Fruit fly (Drosophila melanogaster) whole organism, prepupa: ENCODE results near the gene Sema5c.

Source experiments
- CG10631 ChIP-seq: fragments of 200-800 bp; sonication (Bioruptor generic); optimal IDR thresholded peaks from 2 replicates; lab custom pipeline; 2016; ENCODE audit warnings: missing biosample characterization, missing genetic modification characterization
- CG10669 ChIP-seq: fragments of 200-800 bp; sonication (Bioruptor generic); optimal IDR thresholded peaks from 3 replicates; lab custom pipeline; 2018; ENCODE audit warnings: missing biosample characterization, mild to moderate bottlenecking, missing genetic modification characterization, moderate library complexity
- CG11294 ChIP-seq: fragments of 200-800 bp; sonication (Bioruptor generic); IDR thresholded peaks from 2 replicates; pipeline ENCODE4 v1.3.6; 2022; ENCODE audit warnings: missing biosample characterization, missing genetic modification characterization
- CG11762 ChIP-seq: fragments of 200-800 bp; sonication (Bioruptor generic); optimal IDR thresholded peaks from 3 replicates; lab custom pipeline; 2016; ENCODE audit warnings: missing biosample characterization, missing genetic modification characterization; ENCODE audit not compliant: insufficient read depth
- CG11902 ChIP-seq: fragments of 200-800 bp; sonication (Bioruptor generic); optimal IDR thresholded peaks from 3 replicates; lab custom pipeline; 2016; ENCODE audit warnings: missing biosample characterization, missing genetic modification characterization
- CG1621 ChIP-seq: fragments of 200-800 bp; sonication (Bioruptor generic); optimal IDR thresholded peaks from 3 replicates; lab custom pipeline; 2018; ENCODE audit warnings: missing biosample characterization, mild to moderate bottlenecking, missing genetic modification characterization
- CG16779 ChIP-seq: fragments of 200-800 bp; sonication (Bioruptor generic); optimal IDR thresholded peaks from 3 replicates; lab custom pipeline; 2017; ENCODE audit warnings: missing biosample characterization, mild to moderate bottlenecking, missing genetic modification characterization
- CG3032 ChIP-seq: fragments of 200-800 bp; optimal IDR thresholded peaks from 2 replicates; lab custom pipeline; 2019; ENCODE audit warnings: missing biosample characterization, mild to moderate bottlenecking, missing genetic modification characterization, moderate library complexity
- CG31627 ChIP-seq: fragments of 200-800 bp; sonication (Bioruptor generic); optimal IDR thresholded peaks from 3 replicates; lab custom pipeline; 2016; ENCODE audit warnings: missing biosample characterization, missing genetic modification characterization
- CG34406 ChIP-seq: fragments of 200-800 bp; sonication (Bioruptor generic); optimal IDR thresholded peaks from 3 replicates; lab custom pipeline; 2016; ENCODE audit warnings: missing biosample characterization, missing genetic modification characterization
- CG6163 ChIP-seq: fragments of 200-800 bp; sonication (Bioruptor generic); IDR thresholded peaks from 3 replicates; pipeline ENCODE4 v1.3.6; 2022; ENCODE audit warnings: missing biosample characterization, missing genetic modification characterization
- CG6276 ChIP-seq: fragments of 200-800 bp; sonication (Bioruptor generic); optimal IDR thresholded peaks from 2 replicates; lab custom pipeline; 2017; ENCODE audit warnings: missing biosample characterization, mild to moderate bottlenecking, missing genetic modification characterization
- CG6792 ChIP-seq: fragments of 200-800 bp; sonication (Bioruptor generic); optimal IDR thresholded peaks from 3 replicates; lab custom pipeline; 2016; ENCODE audit warnings: missing biosample characterization, missing genetic modification characterization
- CG6808 ChIP-seq: fragments of 200-800 bp; sonication (Bioruptor generic); optimal IDR thresholded peaks from 3 replicates; lab custom pipeline; 2017; ENCODE audit warnings: missing biosample characterization, missing genetic modification characterization, mild to moderate bottlenecking, moderate library complexity, missing genetic modification reagents
- CG6854 ChIP-seq: fragments of 200-800 bp; sonication (Bioruptor generic); optimal IDR thresholded peaks from 2 replicates; lab custom pipeline; 2017; ENCODE audit warnings: missing biosample characterization, mild to moderate bottlenecking, missing genetic modification characterization
- CG7368 ChIP-seq: fragments of 200-800 bp; sonication (Bioruptor generic); optimal IDR thresholded peaks from 3 replicates; lab custom pipeline; 2016; ENCODE audit warnings: missing biosample characterization, missing genetic modification characterization
- CG8319 ChIP-seq: fragments of 200-800 bp; sonication (Bioruptor generic); optimal IDR thresholded peaks from 3 replicates; lab custom pipeline; 2016; ENCODE audit warnings: missing biosample characterization, missing genetic modification characterization
- CG8632 ChIP-seq: fragments of 200-800 bp; sonication (Bioruptor generic); optimal IDR thresholded peaks from 3 replicates; lab custom pipeline; 2016; ENCODE audit warnings: missing biosample characterization, missing genetic modification characterization
- CG9139 ChIP-seq: fragments of 200-800 bp; sonication (Bioruptor generic); optimal IDR thresholded peaks from 3 replicates; lab custom pipeline; 2017; ENCODE audit warnings: missing biosample characterization, mild to moderate bottlenecking, missing genetic modification characterization
- Eip75B ChIP-seq: fragments of 200-800 bp; sonication (Bioruptor generic); optimal IDR thresholded peaks from 3 replicates; lab custom pipeline; 2016; ENCODE audit warnings: missing biosample characterization, missing genetic modification characterization
- Eip78C ChIP-seq: fragments of 200-800 bp; sonication (Bioruptor generic); peaks from one replicate; lab custom pipeline; 2016; ENCODE audit warnings: missing biosample characterization, missing genetic modification characterization
- Eip93F ChIP-seq: fragments of 200-800 bp; sonication (Bioruptor generic); optimal IDR thresholded peaks from 2 replicates; lab custom pipeline; 2016; ENCODE audit warnings: missing biosample characterization, mild to moderate bottlenecking, missing genetic modification characterization
- Ets96B ChIP-seq: fragments of 200-800 bp; optimal IDR thresholded peaks from 2 replicates; lab custom pipeline; 2019; ENCODE audit warnings: missing biosample characterization, mild to moderate bottlenecking, missing genetic modification characterization, moderate library complexity
- Gug ChIP-seq: fragments of 200-800 bp; sonication (Bioruptor generic); IDR thresholded peaks from 2 replicates; pipeline ENCODE4 v1.3.6; 2022; ENCODE audit warnings: missing biosample characterization, missing genetic modification characterization
- Hr39 ChIP-seq: fragments of 200-800 bp; sonication (Bioruptor generic); optimal IDR thresholded peaks from 2 replicates; lab custom pipeline; 2016; ENCODE audit warnings: missing biosample characterization, missing genetic modification characterization
- Hr4 ChIP-seq: fragments of 200-800 bp; sonication (Bioruptor generic); optimal IDR thresholded peaks from 3 replicates; lab custom pipeline; 2016; ENCODE audit warnings: missing biosample characterization, missing genetic modification characterization
- Lpt ChIP-seq: fragments of 200-800 bp; sonication (Bioruptor generic); optimal IDR thresholded peaks from 3 replicates; lab custom pipeline; 2016; ENCODE audit warnings: missing biosample characterization, missing genetic modification characterization
- Met ChIP-seq: fragments of 200-800 bp; sonication (Bioruptor generic); optimal IDR thresholded peaks from 3 replicates; lab custom pipeline; 2016; ENCODE audit warnings: missing biosample characterization, missing genetic modification characterization
- Smox ChIP-seq: fragments of 200-800 bp; sonication (Bioruptor generic); optimal IDR thresholded peaks from 3 replicates; lab custom pipeline; 2016; ENCODE audit warnings: missing biosample characterization, missing genetic modification characterization
- Sox14 ChIP-seq: fragments of 200-800 bp; sonication (Bioruptor generic); optimal IDR thresholded peaks from 3 replicates; lab custom pipeline; 2016; ENCODE audit warnings: missing biosample characterization, missing genetic modification characterization
- Sox15 ChIP-seq: fragments of 200-800 bp; sonication (Bioruptor generic); optimal IDR thresholded peaks from 3 replicates; lab custom pipeline; 2016; ENCODE audit warnings: missing biosample characterization, missing genetic modification characterization
- dac ChIP-seq: fragments of 200-800 bp; sonication (Bioruptor generic); optimal IDR thresholded peaks from 2 replicates; lab custom pipeline; 2017; ENCODE audit warnings: missing biosample characterization, mild to moderate bottlenecking, missing genetic modification characterization
- eg ChIP-seq: fragments of 200-800 bp; sonication (Bioruptor generic); IDR thresholded peaks from 3 replicates; pipeline ENCODE4 v1.3.6; 2022; ENCODE audit warnings: missing biosample characterization, missing genetic modification characterization
- fd59A ChIP-seq: fragments of 200-800 bp; sonication (Bioruptor generic); optimal IDR thresholded peaks from 2 replicates; lab custom pipeline; 2017; ENCODE audit warnings: missing biosample characterization, mild to moderate bottlenecking, missing genetic modification characterization, missing genetic modification reagents
- fd85E ChIP-seq: fragments of 200-800 bp; sonication (Bioruptor generic); optimal IDR thresholded peaks from 3 replicates; lab custom pipeline; 2016; ENCODE audit warnings: missing biosample characterization, missing genetic modification characterization
- fkh ChIP-seq: fragments of 200-800 bp; sonication (Bioruptor generic); optimal IDR thresholded peaks from 3 replicates; lab custom pipeline; 2017; ENCODE audit warnings: missing biosample characterization, mild to moderate bottlenecking, missing genetic modification characterization, moderate library complexity
- pdm3 ChIP-seq: fragments of 200-800 bp; sonication (Bioruptor generic); optimal IDR thresholded peaks from 3 replicates; lab custom pipeline; 2016; ENCODE audit warnings: missing biosample characterization, missing genetic modification characterization
- salr ChIP-seq, 2 experiments: fragments of 200-800 bp; sonication (Bioruptor generic); optimal IDR thresholded peaks; 3 replicates each; lab custom pipeline; 2016 to 2018; ENCODE audit warnings: missing biosample characterization in 2 of 2, missing genetic modification characterization in 2 of 2, mild to moderate bottlenecking in 1 of 2
- spab ChIP-seq: fragments of 200-800 bp; sonication (Bioruptor generic); optimal IDR thresholded peaks from 2 replicates; lab custom pipeline; 2017; ENCODE audit warnings: missing biosample characterization, mild to moderate bottlenecking, missing genetic modification characterization, missing genetic modification reagents
- ss ChIP-seq, 2 experiments: fragments of 200-800 bp; sonication (Bioruptor generic); optimal IDR thresholded peaks; 2 replicates in 1 of 2; 3 replicates in 1 of 2; lab custom pipeline; 2017 to 2018; ENCODE audit warnings: mild to moderate bottlenecking in 2 of 2, missing biosample characterization in 2 of 2, missing genetic modification characterization in 2 of 2, moderate library complexity in 1 of 2
- svp ChIP-seq: fragments of 200-800 bp; sonication (Bioruptor generic); peaks from one replicate; lab custom pipeline; 2016; ENCODE audit warnings: missing biosample characterization, missing genetic modification characterization
- topi ChIP-seq: fragments of 200-800 bp; sonication (Bioruptor generic); optimal IDR thresholded peaks from 3 replicates; lab custom pipeline; 2016; ENCODE audit warnings: missing biosample characterization, missing genetic modification characterization

Sema5c gene

DNA sequence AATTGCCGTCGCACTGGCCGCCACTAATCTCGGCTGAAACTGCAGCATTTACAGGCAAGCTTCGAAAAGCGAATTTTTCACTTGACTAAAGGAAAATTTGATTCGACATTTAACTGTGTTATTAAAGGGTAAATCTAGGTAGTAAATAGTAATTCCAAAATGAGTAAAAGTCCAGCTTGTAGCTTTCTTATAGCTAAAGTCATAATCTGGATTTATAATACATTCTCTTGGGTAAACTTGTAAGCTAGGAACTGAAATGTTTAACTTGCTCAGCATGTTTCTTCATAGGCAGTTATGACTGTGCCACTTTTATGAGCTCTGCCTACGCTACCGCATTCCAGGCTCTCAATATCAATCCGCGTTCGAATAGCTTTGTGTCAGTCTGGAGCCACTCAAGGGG is 5.3 kb downstream of the Sema5c start (continued):
- TF ChIP-seq Sox14 (GFP tag; lab: Kevin White, UChicago) (no peak), CG1621 (tag; lab: Kevin White, UChicago) (no peak), Smox (GFP tag; lab: Kevin White, UChicago) (no peak), Eip93F (no peak), CG3032 (tag; lab: Kevin White, UChicago) (no peak), CG31627 (GFP tag; lab: Kevin White, UChicago) (no peak), CG10669 (no peak), CG16779 (tag; lab: Kevin White, UChicago) (no peak), eg (GFP tag; lab: Robert Waterston, UW) (peak; percentile 55; the same call in 2 of the 3 replicates), CG11762 (GFP tag; lab: Kevin White, UChicago) (no peak)

DNA sequence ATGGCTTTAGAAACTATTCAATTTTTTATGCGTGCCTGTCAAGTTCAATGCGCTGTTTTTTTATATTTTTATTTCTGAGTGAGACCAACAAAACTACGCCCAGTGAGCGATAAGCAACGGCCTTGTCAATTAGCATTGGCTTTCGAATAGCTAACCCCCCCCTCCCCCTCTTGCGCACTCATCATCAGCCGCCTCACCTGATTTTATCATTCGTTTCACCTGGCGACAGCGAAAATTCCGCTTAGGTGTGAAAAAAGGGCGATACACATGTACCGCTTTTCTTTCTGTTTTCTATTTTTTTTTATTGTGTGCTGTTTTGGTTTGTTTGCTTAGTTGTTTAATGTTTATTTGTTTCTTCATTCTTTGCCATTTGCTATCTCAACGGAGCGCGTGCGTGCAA is 6.7 kb downstream of the Sema5c start:
- TF ChIP-seq CG16779 (tag; lab: Kevin White, UChicago), result no peak
- no peak for TF ChIP-seq dac (GFP tag; lab: Kevin White, UChicago)
- no peak for TF ChIP-seq Sox14 (GFP tag; lab: Kevin White, UChicago)
- TF ChIP-seq fkh (GFP tag; lab: Kevin White, UChicago), result peak; percentile 70
- no peak for TF ChIP-seq fd85E (GFP tag; lab: Kevin White, UChicago)

DNA sequence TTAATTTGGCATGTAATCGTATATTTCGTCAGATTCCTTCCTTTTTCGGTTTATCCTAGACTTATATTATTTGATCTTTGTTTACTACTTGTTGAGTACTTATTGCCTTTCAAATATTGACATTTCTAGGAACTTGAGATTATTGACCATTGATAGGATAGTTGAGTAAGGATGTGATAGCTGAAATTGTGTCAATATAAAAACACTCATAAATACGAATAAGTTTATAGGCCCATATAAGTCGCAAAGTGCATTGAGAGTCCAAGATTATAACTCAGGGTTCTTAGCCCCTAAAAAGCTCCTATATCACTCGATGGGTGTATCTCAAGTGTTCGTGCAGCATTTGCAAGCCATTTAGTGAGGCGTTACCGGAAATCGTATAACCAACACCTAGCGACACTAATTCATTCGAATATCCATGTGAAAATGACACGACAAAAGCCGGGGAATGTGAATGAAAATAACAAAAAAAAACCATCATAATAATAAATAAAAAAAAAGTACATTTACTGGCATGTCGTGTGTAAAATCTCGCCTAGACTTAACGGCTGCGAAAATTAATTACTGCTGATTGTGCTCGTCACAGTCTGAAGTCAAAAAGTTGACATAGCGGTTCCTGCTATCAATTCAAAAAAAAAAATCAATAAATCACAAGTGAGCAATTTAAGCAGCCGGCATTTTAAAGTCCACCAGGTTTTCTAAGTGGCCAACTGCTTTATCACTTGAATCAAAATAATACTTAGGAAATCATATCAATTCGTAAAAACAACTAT is 7.6 kb downstream of the Sema5c start:
- TF ChIP-seq CG3032 (tag; lab: Kevin White, UChicago) (no peak), svp (GFP tag; lab: Kevin White, UChicago) (peak; percentile 56)

DNA sequence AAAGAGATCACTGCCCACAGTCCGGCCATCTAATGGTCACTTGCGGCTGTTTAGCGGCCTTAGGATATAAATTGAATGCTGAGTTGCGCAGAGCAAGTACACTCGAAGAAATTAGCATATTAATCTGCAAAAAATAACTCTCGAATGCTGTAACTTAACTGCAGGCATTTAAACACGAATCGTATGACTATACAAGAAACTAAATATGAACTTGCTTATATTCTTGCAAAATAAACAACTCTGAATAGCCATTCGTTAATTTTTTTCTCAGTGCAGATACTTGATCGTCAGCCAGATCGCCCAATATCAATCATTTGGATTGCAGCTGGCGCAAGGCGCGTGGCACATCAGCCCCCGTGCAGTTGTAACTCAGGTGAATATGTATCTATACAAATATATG is 8.6 kb downstream of the Sema5c start:
- no peak for TF ChIP-seq CG11902
- TF ChIP-seq salr (GFP tag; optimal IDR thresholded peaks at IDR 0.05; lab: Kevin White, UChicago), result no peak
- peak; percentile 54 for TF ChIP-seq Sox14 (GFP tag; lab: Kevin White, UChicago)
- no peak for TF ChIP-seq Eip93F
- TF ChIP-seq Sox15 (GFP tag; lab: Kevin White, UChicago), result no peak
- TF ChIP-seq Ets96B (tag; lab: Kevin White, UChicago), result no peak
- TF ChIP-seq Eip78C (GFP tag; lab: Kevin White, UChicago), result peak; percentile 85
- no peak for TF ChIP-seq CG3032 (tag; lab: Kevin White, UChicago)
- TF ChIP-seq CG16779 (tag; lab: Kevin White, UChicago), result no peak
- TF ChIP-seq Hr4, result peak; percentile 79
- TF ChIP-seq eg (GFP tag; lab: Robert Waterston, UW), result peak; percentile 85
- no peak for TF ChIP-seq CG6792 (GFP tag; lab: Kevin White, UChicago)
- TF ChIP-seq Gug, result peak; percentile 64
- TF ChIP-seq fd59A (GFP tag; lab: Kevin White, UChicago), result no peak
- no peak for TF ChIP-seq CG34406
- TF ChIP-seq Smox (GFP tag; lab: Kevin White, UChicago), result peak; percentile 3
- peak; percentile 51 for TF ChIP-seq Met (GFP tag; lab: Kevin White, UChicago)
- no peak for TF ChIP-seq Lpt (GFP tag; lab: Kevin White, UChicago)
- no peak for TF ChIP-seq CG10669
- TF ChIP-seq CG9139 (GFP tag; lab: Kevin White, UChicago), result no peak
- TF ChIP-seq CG8632 (GFP tag; lab: Kevin White, UChicago), result no peak
- TF ChIP-seq spab (GFP tag; lab: Kevin White, UChicago), result no peak
- TF ChIP-seq CG6276 (GFP tag; lab: Kevin White, UChicago), result peak; percentile 34
- no peak for TF ChIP-seq CG7368 (GFP tag; lab: Kevin White, UChicago)
- no peak for TF ChIP-seq dac (GFP tag; lab: Kevin White, UChicago)
- TF ChIP-seq ss (GFP tag; optimal IDR thresholded peaks at IDR 0.05; lab: Kevin White, UChicago), result no peak
- TF ChIP-seq CG6808 (GFP tag; lab: Kevin White, UChicago), result no peak
- no peak for TF ChIP-seq CG6854
- TF ChIP-seq Hr39 (GFP tag; lab: Kevin White, UChicago), result peak; percentile 27
- TF ChIP-seq CG6163 (GFP tag; lab: Robert Waterston, UW), result peak; percentile 75
- peak; percentile 5 for TF ChIP-seq topi (GFP tag; lab: Kevin White, UChicago)
- TF ChIP-seq CG8319 (GFP tag; lab: Kevin White, UChicago), result no peak
- TF ChIP-seq CG10631 (GFP tag; lab: Kevin White, UChicago), result no peak
- peak; percentile 58; the same call in 1 of the 2 replicates for TF ChIP-seq CG11294 (GFP tag; lab: Robert Waterston, UW)
- peak; percentile 60 for TF ChIP-seq svp (GFP tag; lab: Kevin White, UChicago)
- peak; percentile 27 for TF ChIP-seq Eip75B
- TF ChIP-seq pdm3 (GFP tag; lab: Kevin White, UChicago), result peak; percentile 32
- TF ChIP-seq fkh (GFP tag; lab: Kevin White, UChicago), result no peak
- peak; percentile 27 for TF ChIP-seq CG11762 (GFP tag; lab: Kevin White, UChicago)
